Worm (Caenorhabditis elegans) whole organism, mixed stage, embryonic: ENCODE data around the gene mls-2.
A peak's percentile ranks its signal among the peaks of the same experiment; 100 is the strongest.

Source experiments
- bed-3 ChIP-seq: fragments of 200-800 bp; sonication (Bioruptor generic); optimal IDR thresholded peaks from 3 replicates; lab custom pipeline; 2018; ENCODE audit warnings: mild to moderate bottlenecking, missing genetic modification characterization, moderate library complexity, missing compliant biosample characterization
- blmp-1 ChIP-seq: fragments of 150-350 bp; optimal IDR thresholded peaks from 2 replicates; lab custom pipeline; 2014; ENCODE audit warnings: missing biosample characterization, missing genetic modification characterization
- ceh-39 ChIP-seq: fragments of 150-350 bp; optimal IDR thresholded peaks from 2 replicates; lab custom pipeline; 2014; ENCODE audit warnings: missing biosample characterization, missing genetic modification characterization
- ceh-43 ChIP-seq: fragments of 200-800 bp; sonication (Bioruptor generic); optimal IDR thresholded peaks from 2 replicates; lab custom pipeline; 2018; ENCODE audit warnings: mild to moderate bottlenecking, missing genetic modification characterization, moderate library complexity, missing compliant biosample characterization
- ceh-83 ChIP-seq: fragments of 200-800 bp; sonication (Bioruptor generic); optimal IDR thresholded peaks from 2 replicates; lab custom pipeline; 2018; ENCODE audit warnings: mild to moderate bottlenecking, missing genetic modification characterization, missing compliant biosample characterization
- ces-1 ChIP-seq: fragments of 150-350 bp; optimal IDR thresholded peaks from 2 replicates; lab custom pipeline; 2014; ENCODE audit warnings: missing biosample characterization, missing genetic modification reagents, missing genetic modification characterization
- cnd-1 ChIP-seq: fragments of 200-800 bp; sonication (Bioruptor generic); optimal IDR thresholded peaks from 2 replicates; lab custom pipeline; 2018; ENCODE audit warnings: mild to moderate bottlenecking, missing genetic modification characterization, missing compliant biosample characterization
- drap-1 ChIP-seq: fragments of 200-800 bp; sonication (Bioruptor generic); optimal IDR thresholded peaks from 3 replicates; lab custom pipeline; 2018; ENCODE audit warnings: mild to moderate bottlenecking, missing genetic modification characterization, missing compliant biosample characterization
- elt-1 ChIP-seq: sonication (generic microtip); optimal IDR thresholded peaks from 2 replicates; lab custom pipeline; 2017; ENCODE audit warnings: missing genetic modification characterization, mild to moderate bottlenecking, missing compliant biosample characterization, antibody characterized with exemption, moderate library complexity, borderline replicate concordance; ENCODE audit not compliant: insufficient read depth
- elt-3 ChIP-seq: fragments of 150-350 bp; optimal IDR thresholded peaks from 2 replicates; lab custom pipeline; 2014; ENCODE audit warnings: missing biosample characterization, missing genetic modification characterization
- flh-1 ChIP-seq: fragments of 200-800 bp; sonication (Bioruptor generic); optimal IDR thresholded peaks from 2 replicates; lab custom pipeline; 2018; ENCODE audit warnings: mild to moderate bottlenecking, missing genetic modification characterization, moderate library complexity, missing compliant biosample characterization
- ham-2 ChIP-seq: fragments of 200-800 bp; sonication (Bioruptor generic); optimal IDR thresholded peaks from 2 replicates; lab custom pipeline; 2018; ENCODE audit warnings: mild to moderate bottlenecking, missing genetic modification characterization, missing compliant biosample characterization
- hlh-1 ChIP-seq: fragments of 150-350 bp; optimal IDR thresholded peaks from 2 replicates; lab custom pipeline; 2014; ENCODE audit warnings: missing biosample characterization, missing genetic modification reagents, missing genetic modification characterization
- lin-13 ChIP-seq: fragments of 150-350 bp; optimal IDR thresholded peaks from 2 replicates; lab custom pipeline; 2014; ENCODE audit warnings: missing biosample characterization, missing genetic modification characterization
- lin-32 ChIP-seq: fragments of 200-800 bp; sonication (Bioruptor generic); optimal IDR thresholded peaks from 2 replicates; lab custom pipeline; 2018; ENCODE audit warnings: mild to moderate bottlenecking, missing genetic modification characterization, missing compliant biosample characterization
- lsy-2 ChIP-seq: fragments of 150-350 bp; optimal IDR thresholded peaks from 2 replicates; lab custom pipeline; 2014; ENCODE audit warnings: missing biosample characterization, missing genetic modification characterization
- mab-5 ChIP-seq: fragments of 150-350 bp; optimal IDR thresholded peaks from 2 replicates; lab custom pipeline; 2014; ENCODE audit warnings: missing biosample characterization, missing genetic modification characterization
- mep-1 ChIP-seq: fragments of 150-350 bp; optimal IDR thresholded peaks from 2 replicates; lab custom pipeline; 2017; ENCODE audit warnings: missing biosample characterization, missing genetic modification reagents, missing genetic modification characterization, inconsistent platforms
- mls-2 ChIP-seq: sonication (generic microtip); optimal IDR thresholded peaks from 2 replicates; lab custom pipeline; 2016; ENCODE audit warnings: mild to moderate bottlenecking, missing genetic modification characterization, moderate library complexity, missing compliant biosample characterization
- nhr-12 ChIP-seq: fragments of 150-350 bp; optimal IDR thresholded peaks from 2 replicates; lab custom pipeline; 2014; ENCODE audit warnings: missing biosample characterization, missing genetic modification characterization
- nhr-2 ChIP-seq: fragments of 150-350 bp; optimal IDR thresholded peaks from 2 replicates; lab custom pipeline; 2014; ENCODE audit warnings: missing biosample characterization, missing genetic modification characterization
- nhr-237 ChIP-seq: fragments of 150-350 bp; optimal IDR thresholded peaks from 2 replicates; lab custom pipeline; 2014; ENCODE audit warnings: missing biosample characterization, missing genetic modification characterization
- nhr-28 ChIP-seq: fragments of 150-350 bp; optimal IDR thresholded peaks from 2 replicates; lab custom pipeline; 2014; ENCODE audit warnings: missing biosample characterization, missing genetic modification characterization
- pha-4 ChIP-seq: fragments of 150-350 bp; optimal IDR thresholded peaks from 2 replicates; lab custom pipeline; 2018; ENCODE audit warnings: missing biosample characterization, missing genetic modification reagents, missing genetic modification characterization
- sem-2 ChIP-seq: fragments of 200-800 bp; sonication (Bioruptor generic); optimal IDR thresholded peaks from 2 replicates; lab custom pipeline; 2018; ENCODE audit warnings: mild to moderate bottlenecking, missing genetic modification characterization, missing compliant biosample characterization
- snpc-4 ChIP-seq: fragments of 150-350 bp; optimal IDR thresholded peaks from 2 replicates; lab custom pipeline; 2014; ENCODE audit warnings: missing biosample characterization, missing genetic modification characterization
- tbx-8 ChIP-seq: fragments of 200-800 bp; sonication (Bioruptor generic); optimal IDR thresholded peaks from 2 replicates; lab custom pipeline; 2018; ENCODE audit warnings: mild to moderate bottlenecking, missing genetic modification characterization, moderate library complexity, missing compliant biosample characterization
- unc-120 ChIP-seq: sonication (generic microtip); optimal IDR thresholded peaks from 2 replicates; lab custom pipeline; 2017; ENCODE audit warnings: missing genetic modification characterization, missing compliant biosample characterization; ENCODE audit not compliant: poor library complexity, severe bottlenecking
- zip-8 ChIP-seq: fragments of 150-350 bp; optimal IDR thresholded peaks from 2 replicates; lab custom pipeline; 2014; ENCODE audit warnings: missing biosample characterization, missing genetic modification characterization
- ztf-11 ChIP-seq: fragments of 150-350 bp; optimal IDR thresholded peaks from 2 replicates; lab custom pipeline; 2014; ENCODE audit warnings: missing biosample characterization, missing genetic modification characterization

The mls-2 gene

DNA sequence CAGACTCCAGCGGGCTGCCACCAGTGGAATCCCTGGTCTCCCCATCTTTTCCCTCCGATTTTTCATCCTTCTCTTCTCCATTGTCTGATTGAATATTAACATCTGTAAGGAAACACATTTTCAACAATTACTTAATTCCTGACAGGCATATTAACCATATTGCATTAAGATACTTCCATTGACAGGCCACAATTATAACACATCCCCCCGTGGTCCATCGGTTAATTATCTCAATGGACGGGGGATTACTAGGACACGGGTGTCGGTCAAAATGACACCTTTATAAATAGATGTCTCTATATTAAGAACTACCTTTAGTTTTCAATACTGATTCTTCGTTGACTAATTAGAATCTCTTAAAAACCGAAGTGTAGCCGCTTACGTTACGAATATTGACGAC is 1.7 kb downstream of the mls-2 start:
- peak; percentile 98 for TF ChIP-seq mls-2
- TF ChIP-seq lsy-2 (tag; lab: Kevin White, UChicago) = no peak
- TF ChIP-seq ceh-43 = peak; percentile 52
- no peak for TF ChIP-seq snpc-4
- TF ChIP-seq ces-1 (GFP tag; lab: Kevin White, UChicago) = peak; percentile 54
- peak; percentile 91 for TF ChIP-seq nhr-2 (tag; lab: Kevin White, UChicago)
- TF ChIP-seq, all 35 proteins: peak for 4

DNA sequence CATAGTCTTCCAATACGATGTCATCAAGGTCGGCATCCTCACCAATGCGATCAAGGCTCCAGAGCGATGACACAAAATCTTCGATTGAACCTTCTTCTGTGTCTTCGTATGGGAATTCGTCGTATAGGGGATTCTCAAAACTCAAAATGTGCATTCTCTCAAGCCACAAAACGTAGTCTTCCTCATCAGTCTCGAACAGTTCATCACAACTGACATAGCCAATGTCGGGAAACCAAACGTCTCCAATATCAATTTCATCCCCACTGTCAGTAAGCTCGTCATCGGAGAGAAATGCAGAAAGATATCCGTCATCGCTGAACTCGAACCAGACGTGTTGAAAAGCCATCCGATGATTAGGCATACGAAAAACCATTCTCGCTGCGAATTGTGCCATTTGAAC is 6.7 kb downstream of the mls-2 start, which contains the start of gene C39E6.2:
C39E6.2 (minus strand) TSS at position 394 of the 400 bp plus-strand sequence.
- TF ChIP-seq mls-2 = no peak
- TF ChIP-seq hlh-1 (tag; lab: Kevin White, UChicago) = no peak
- no peak for TF ChIP-seq blmp-1 (tag; lab: Kevin White, UChicago)
- no peak for TF ChIP-seq unc-120 (tag; lab: Kevin White, UChicago)
- no peak for TF ChIP-seq elt-1 (tag; lab: Kevin White, UChicago)
- TF ChIP-seq elt-3 (tag; lab: Kevin White, UChicago) = no peak

DNA sequence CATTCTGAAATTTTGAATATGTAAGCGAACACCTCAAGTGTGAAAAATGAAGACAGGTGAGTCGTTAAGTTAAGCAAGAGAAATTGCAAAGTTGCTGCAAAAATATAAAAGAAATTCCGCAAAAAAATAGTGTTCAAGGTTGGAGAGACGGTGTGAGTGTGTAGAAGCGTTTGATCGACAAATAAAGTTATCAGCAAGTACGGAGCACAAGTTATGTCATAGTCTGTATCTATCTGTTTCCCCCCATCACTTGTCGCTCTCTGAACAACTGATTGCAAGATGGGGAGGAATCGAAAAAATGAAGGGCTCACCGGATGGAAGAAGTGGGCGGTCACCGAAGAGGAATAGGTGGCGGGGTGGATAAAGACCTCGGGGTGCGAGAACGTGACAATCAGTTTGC is 12.4 kb downstream of the mls-2 start, which contains the start of gene lon-2:
lon-2 (minus strand) TSS at position 4 of the 400 bp plus-strand sequence.
- TF ChIP-seq hlh-1 (tag; lab: Kevin White, UChicago) (no peak), unc-120 (tag; lab: Kevin White, UChicago) (no peak), lin-32 (no peak), ham-2 (GFP tag; lab: Kevin White, UChicago) (no peak)
- TF ChIP-seq, all 35 proteins: peak for 0

DNA sequence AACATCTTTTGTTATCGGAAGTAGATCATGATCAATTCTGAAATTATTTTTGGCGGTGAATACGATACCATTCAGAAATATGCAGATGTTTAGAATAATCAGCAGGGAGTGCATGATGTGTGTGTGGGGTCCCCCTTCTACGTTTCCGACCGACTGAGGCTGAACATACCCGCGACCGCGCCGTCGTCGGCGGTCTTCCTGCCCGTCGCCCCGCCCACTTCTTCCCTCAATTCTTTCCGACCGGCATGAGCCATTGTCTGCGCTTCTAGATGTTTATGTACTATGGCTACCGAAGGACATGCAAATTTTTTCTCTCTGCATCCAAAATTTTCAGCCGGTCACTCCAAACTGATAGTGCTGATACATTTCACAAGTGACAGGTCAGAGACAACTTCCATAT is 17.4 kb downstream of the mls-2 start:
- TF ChIP-seq lin-13 (tag; lab: Kevin White, UChicago) (no peak), ham-2 (GFP tag; lab: Kevin White, UChicago) (no peak), mls-2 (no peak), ceh-43 (no peak), hlh-1 (tag; lab: Kevin White, UChicago) (no peak), snpc-4 (no peak), flh-1 (no peak), zip-8 (tag; lab: Kevin White, UChicago) (no peak), drap-1 (GFP tag; lab: Kevin White, UChicago) (no peak), tbx-8 (GFP tag; lab: Kevin White, UChicago) (no peak), bed-3 (no peak), nhr-237 (tag; lab: Kevin White, UChicago) (no peak), pha-4 (tag; lab: Kevin White, UChicago) (no peak), nhr-28 (tag; lab: Kevin White, UChicago) (no peak), nhr-12 (tag; lab: Kevin White, UChicago) (no peak), sem-2 (no peak)

DNA sequence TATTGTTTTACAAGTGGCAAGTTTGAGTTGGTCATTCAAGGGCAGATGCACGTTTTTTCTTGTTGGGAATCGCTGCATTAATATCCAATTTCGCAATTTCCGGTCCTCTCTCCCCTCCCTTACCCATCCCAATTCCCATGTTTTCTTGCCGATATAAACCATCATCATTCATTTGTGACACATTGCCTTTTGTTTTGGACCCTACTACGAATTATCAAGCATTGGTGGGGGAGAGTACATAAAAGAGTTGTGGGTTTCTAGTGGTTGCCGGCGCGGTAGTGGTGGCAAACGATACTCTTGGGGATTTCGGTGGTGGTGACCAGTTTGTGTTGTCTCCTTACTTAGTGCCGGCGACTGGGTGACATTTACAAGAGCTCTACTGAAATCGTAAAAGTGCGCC is 19.2 kb downstream of the mls-2 start:
- TF ChIP-seq flh-1 (no peak), bed-3 (no peak), ztf-11 (tag; lab: Kevin White, UChicago) (no peak), ceh-43 (no peak), cnd-1 (peak; percentile 26), mep-1 (no peak), ceh-39 (tag; lab: Kevin White, UChicago) (no peak)

DNA sequence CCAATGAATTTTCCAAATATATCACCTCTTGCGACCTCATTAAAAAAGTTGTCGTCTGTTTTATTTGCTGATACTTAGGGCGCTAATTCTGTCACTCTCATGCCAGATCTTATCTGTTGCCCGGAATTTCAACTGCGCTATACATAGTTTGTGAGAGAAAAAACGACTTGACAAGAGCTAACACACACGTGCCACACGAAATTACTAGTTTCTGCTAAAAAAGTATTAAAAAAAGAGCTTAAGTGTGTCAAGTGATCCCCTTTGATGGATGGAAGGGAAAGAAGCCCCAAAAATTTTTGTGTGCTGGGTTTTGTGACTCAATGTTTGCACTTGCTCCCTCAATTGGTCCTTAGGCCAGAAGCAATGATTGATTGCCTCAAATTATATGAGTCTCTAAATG is 20.8 kb downstream of the mls-2 start:
- TF ChIP-seq lin-13 (tag; lab: Kevin White, UChicago) (no peak), tbx-8 (GFP tag; lab: Kevin White, UChicago) (no peak), ham-2 (GFP tag; lab: Kevin White, UChicago) (no peak), nhr-237 (tag; lab: Kevin White, UChicago) (no peak), cnd-1 (no peak), ces-1 (GFP tag; lab: Kevin White, UChicago) (no peak)

DNA sequence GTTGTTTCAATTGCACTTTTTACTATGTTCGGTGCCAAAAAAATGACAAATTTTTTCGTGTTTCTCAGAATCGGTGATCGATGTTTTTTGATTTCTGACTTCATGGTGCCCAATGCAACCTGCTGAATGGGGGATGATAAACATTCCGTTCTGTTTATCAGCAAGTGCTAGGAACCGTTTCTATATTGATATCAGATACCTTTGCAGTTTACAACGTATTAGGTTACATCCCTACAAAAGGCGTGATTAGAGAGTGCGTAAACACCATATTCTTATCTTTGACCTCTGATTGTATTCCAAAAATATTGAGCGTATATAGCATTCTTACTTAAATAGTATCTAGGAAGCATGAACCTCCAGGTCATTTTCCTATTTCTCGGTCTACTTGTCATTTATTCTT is 28.7 kb downstream of the mls-2 start, which contains the start of gene aman-1:
aman-1 (plus strand) TSS at position 344 of the 400 bp plus-strand sequence.
- TF ChIP-seq ces-1 (GFP tag; lab: Kevin White, UChicago) (no peak), ztf-11 (tag; lab: Kevin White, UChicago) (no peak), blmp-1 (tag; lab: Kevin White, UChicago) (no peak), lin-13 (tag; lab: Kevin White, UChicago) (no peak), tbx-8 (GFP tag; lab: Kevin White, UChicago) (no peak), mab-5 (no peak), ceh-83 (no peak), elt-1 (tag; lab: Kevin White, UChicago) (no peak)
